Worm (Caenorhabditis elegans) whole organism, L4 larva: Measurements from ENCODE around the gene cnc-8.

ENCODE experiments used
- F10B5.3 ChIP-seq: sonication (generic microtip); optimal IDR thresholded peaks from 2 replicates; lab custom pipeline; 2016; ENCODE audit warnings: mild to moderate bottlenecking, missing genetic modification characterization, missing compliant biosample characterization
- F26F4.8 ChIP-seq: fragments of 200-800 bp; sonication (Bioruptor generic); conservative IDR thresholded peaks from 2 replicates; pipeline ENCODE4 v1.3.6; 2022; ENCODE audit warnings: missing genetic modification characterization, missing compliant biosample characterization
- F44E2.7 ChIP-seq: fragments of 200-800 bp; sonication (Bioruptor generic); IDR thresholded peaks from 2 replicates; pipeline ENCODE4 v2.1.2; 2022; ENCODE audit warnings: missing genetic modification characterization, missing compliant biosample characterization
- T20F7.1 ChIP-seq: fragments of 200-800 bp; sonication (Bioruptor generic); optimal IDR thresholded peaks from 2 replicates; lab custom pipeline; 2018; ENCODE audit warnings: mild to moderate bottlenecking, missing genetic modification characterization, missing compliant biosample characterization
- T26A8.4 ChIP-seq: fragments of 200-800 bp; sonication (Bioruptor generic); IDR thresholded peaks from 2 replicates; pipeline ENCODE4 v1.3.6; 2022; ENCODE audit warnings: missing genetic modification characterization, missing compliant biosample characterization
- Y48G9A.11 ChIP-seq: fragments of 200-800 bp; sonication (Bioruptor generic); IDR thresholded peaks from 2 replicates; pipeline ENCODE4 v1.3.6; 2022; ENCODE audit warnings: missing genetic modification reagents, missing genetic modification characterization, missing compliant biosample characterization
- Y5F2A.4 ChIP-seq: fragments of 200-800 bp; sonication (Bioruptor generic); optimal IDR thresholded peaks from 2 replicates; lab custom pipeline; 2018; ENCODE audit warnings: mild to moderate bottlenecking, missing genetic modification characterization, missing compliant biosample characterization
- Y75B8A.6 ChIP-seq: fragments of 200-800 bp; sonication (Bioruptor generic); IDR thresholded peaks from 2 replicates; pipeline ENCODE4 v1.3.6; 2022; ENCODE audit warnings: missing genetic modification reagents, missing genetic modification characterization, missing compliant biosample characterization
- aha-1 ChIP-seq: fragments of 150-350 bp; peaks from one replicate; lab custom pipeline; 2014; ENCODE audit warnings: missing biosample characterization, missing genetic modification characterization
- attf-4 ChIP-seq: sonication (generic microtip); optimal IDR thresholded peaks from 3 replicates; lab custom pipeline; 2017; ENCODE audit warnings: missing biosample characterization, missing genetic modification characterization
- ceh-28 ChIP-seq: fragments of 150-350 bp; optimal IDR thresholded peaks from 2 replicates; lab custom pipeline; 2014; ENCODE audit warnings: missing biosample characterization, missing genetic modification reagents, missing genetic modification characterization
- ceh-82 ChIP-seq: sonication (generic microtip); optimal IDR thresholded peaks from 2 replicates; lab custom pipeline; 2017; ENCODE audit warnings: missing biosample characterization, missing genetic modification characterization
- ctbp-1 ChIP-seq: fragments of 200-800 bp; sonication (Bioruptor generic); IDR thresholded peaks from 2 replicates; pipeline ENCODE4 v1.3.6; 2022; ENCODE audit warnings: missing genetic modification reagents, missing genetic modification characterization, missing compliant biosample characterization
- daf-12 ChIP-seq: fragments of 150-350 bp; optimal IDR thresholded peaks from 2 replicates; lab custom pipeline; 2014; ENCODE audit warnings: missing biosample characterization, missing genetic modification reagents, missing genetic modification characterization
- daf-16 ChIP-seq, 3 experiments: sonication (generic microtip); optimal IDR thresholded peaks; 2 replicates each; lab custom pipeline; 2016 to 2017; ENCODE audit warnings: missing genetic modification characterization in 3 of 3, missing genetic modification reagents in 3 of 3, mild to moderate bottlenecking in 2 of 3, missing compliant biosample characterization in 2 of 3, missing biosample characterization in 1 of 3, moderate library complexity in 1 of 3
- daf-8 ChIP-seq: fragments of 200-800 bp; sonication (Bioruptor generic); IDR thresholded peaks from 2 replicates; pipeline ENCODE4 v1.3.6; 2022; ENCODE audit warnings: missing genetic modification characterization, missing compliant biosample characterization
- dmd-6 ChIP-seq: fragments of 200-800 bp; sonication (Bioruptor generic); IDR thresholded peaks from 2 replicates; pipeline ENCODE4 v1.3.6; 2022; ENCODE audit warnings: missing genetic modification reagents, missing genetic modification characterization, missing compliant biosample characterization
- duxl-1 ChIP-seq: sonication (generic microtip); optimal IDR thresholded peaks from 2 replicates; lab custom pipeline; 2016; ENCODE audit warnings: mild to moderate bottlenecking, missing genetic modification characterization, moderate library complexity, missing compliant biosample characterization; ENCODE audit not compliant: poor library complexity
- dve-1 ChIP-seq: sonication (generic microtip); optimal IDR thresholded peaks from 2 replicates; lab custom pipeline; 2017; ENCODE audit warnings: antibody characterized with exemption, mild to moderate bottlenecking, missing genetic modification characterization, missing compliant biosample characterization; ENCODE audit not compliant: insufficient read depth
- fkh-10 ChIP-seq: fragments of 150-350 bp; optimal IDR thresholded peaks from 2 replicates; lab custom pipeline; 2014; ENCODE audit warnings: missing biosample characterization, missing genetic modification reagents, missing genetic modification characterization
- fos-1 ChIP-seq: fragments of 150-350 bp; optimal IDR thresholded peaks from 2 replicates; lab custom pipeline; 2014; ENCODE audit warnings: missing biosample characterization, missing genetic modification characterization
- gei-8 ChIP-seq: fragments of 200-800 bp; sonication (Bioruptor generic); optimal IDR thresholded peaks from 2 replicates; lab custom pipeline; 2018; ENCODE audit warnings: mild to moderate bottlenecking, missing genetic modification characterization, missing compliant biosample characterization
- hlh-11 ChIP-seq: fragments of 200-800 bp; sonication (Bioruptor generic); optimal IDR thresholded peaks from 2 replicates; lab custom pipeline; 2018; ENCODE audit warnings: mild to moderate bottlenecking, missing genetic modification characterization, missing compliant biosample characterization
- lin-13 ChIP-seq: fragments of 150-350 bp; optimal IDR thresholded peaks from 2 replicates; lab custom pipeline; 2014; ENCODE audit warnings: missing biosample characterization, missing genetic modification reagents, missing genetic modification characterization
- lin-38 ChIP-seq: fragments of 200-800 bp; sonication (Bioruptor generic); IDR thresholded peaks from 2 replicates; pipeline ENCODE4 v1.3.6; 2022; ENCODE audit warnings: missing genetic modification reagents, missing genetic modification characterization, missing compliant biosample characterization
- madf-9 ChIP-seq: fragments of 200-800 bp; sonication (Bioruptor generic); conservative IDR thresholded peaks from 2 replicates; pipeline ENCODE4 v1.3.6; 2022; ENCODE audit warnings: missing genetic modification reagents, missing genetic modification characterization, missing compliant biosample characterization
- mep-1 ChIP-seq: fragments of 150-350 bp; sonication (generic microtip); optimal IDR thresholded peaks from 3 replicates; lab custom pipeline; 2014; ENCODE audit warnings: missing biosample characterization, missing genetic modification characterization
- mxl-3 ChIP-seq: fragments of 200-800 bp; sonication (Bioruptor generic); optimal IDR thresholded peaks from 2 replicates; lab custom pipeline; 2018; ENCODE audit warnings: mild to moderate bottlenecking, missing genetic modification characterization, missing compliant biosample characterization
- nhr-10 ChIP-seq: fragments of 150-350 bp; optimal IDR thresholded peaks from 2 replicates; lab custom pipeline; 2014; ENCODE audit warnings: missing biosample characterization, missing genetic modification characterization
- nhr-111 ChIP-seq: fragments of 200-800 bp; sonication (Bioruptor generic); optimal IDR thresholded peaks from 2 replicates; lab custom pipeline; 2018; ENCODE audit warnings: mild to moderate bottlenecking, missing genetic modification characterization, missing compliant biosample characterization
- nhr-41 ChIP-seq: fragments of 200-800 bp; sonication (Bioruptor generic); IDR thresholded peaks from 2 replicates; pipeline ENCODE4 v1.3.6; 2022; ENCODE audit warnings: missing genetic modification reagents, missing genetic modification characterization, missing compliant biosample characterization
- nhr-42 ChIP-seq: fragments of 200-800 bp; sonication (Bioruptor generic); IDR thresholded peaks from 2 replicates; pipeline ENCODE4 v1.3.6; 2022; ENCODE audit warnings: missing genetic modification characterization, missing compliant biosample characterization
- nhr-6 ChIP-seq: fragments of 150-350 bp; optimal IDR thresholded peaks from 2 replicates; lab custom pipeline; 2014; ENCODE audit warnings: missing biosample characterization, missing genetic modification characterization
- nhr-76 ChIP-seq: fragments of 150-350 bp; optimal IDR thresholded peaks from 2 replicates; lab custom pipeline; 2014; ENCODE audit warnings: missing biosample characterization, missing genetic modification characterization
- pha-4 ChIP-seq, 2 experiments: fragments of 150-350 bp in 1 of 2; fragments of 200-800 bp in 1 of 2; sonication (Bioruptor generic) in 1 of 2; IDR thresholded peaks in 1 of 2; optimal IDR thresholded peaks in 1 of 2; 2 replicates each; pipeline versions ENCODE4 v1.3.6 to Lab custom; 2014 to 2022; ENCODE audit warnings: missing genetic modification characterization in 2 of 2, missing genetic modification reagents in 2 of 2, missing biosample characterization in 1 of 2, missing compliant biosample characterization in 1 of 2
- php-3 ChIP-seq: fragments of 200-800 bp; sonication (Bioruptor generic); IDR thresholded peaks from 2 replicates; pipeline ENCODE4 v1.3.6; 2022; ENCODE audit warnings: missing genetic modification reagents, missing genetic modification characterization, missing compliant biosample characterization
- pqm-1 ChIP-seq: sonication (generic microtip); optimal IDR thresholded peaks from 2 replicates; lab custom pipeline; 2017; ENCODE audit warnings: missing biosample characterization, missing genetic modification characterization
- set-16 ChIP-seq: fragments of 200-800 bp; sonication (Bioruptor generic); IDR thresholded peaks from 2 replicates; pipeline ENCODE4 v1.3.6; 2022; ENCODE audit warnings: missing genetic modification reagents, missing genetic modification characterization, missing compliant biosample characterization
- snpc-4 ChIP-seq: fragments of 150-350 bp; optimal IDR thresholded peaks from 2 replicates; lab custom pipeline; 2014; ENCODE audit warnings: missing biosample characterization, missing genetic modification characterization
- tra-1 ChIP-seq: fragments of 200-800 bp; sonication (Bioruptor generic); IDR thresholded peaks from 2 replicates; pipeline ENCODE4 v1.3.6; 2022; ENCODE audit warnings: missing genetic modification reagents, missing genetic modification characterization, missing compliant biosample characterization
- unc-39 ChIP-seq: sonication (generic microtip); optimal IDR thresholded peaks from 2 replicates; lab custom pipeline; 2017; ENCODE audit warnings: missing biosample characterization, missing genetic modification characterization
- unc-62 ChIP-seq, 3 experiments: fragments of 150-350 bp in 1 of 3; sonication (generic microtip); optimal IDR thresholded peaks in 2 of 3; peaks in 1 of 3; 1 replicate in 1 of 3; 2 replicates in 2 of 3; lab custom pipeline; 2014 to 2017; ENCODE audit warnings: missing biosample characterization in 3 of 3, missing genetic modification characterization in 3 of 3, missing genetic modification reagents in 3 of 3, missing genotype in 1 of 3
- zfp-3 ChIP-seq: fragments of 200-800 bp; sonication (Bioruptor generic); conservative IDR thresholded peaks from 2 replicates; pipeline ENCODE4 v1.3.6; 2022; ENCODE audit warnings: missing genetic modification reagents, missing genetic modification characterization, missing compliant biosample characterization
- ztf-7 ChIP-seq: fragments of 150-350 bp; optimal IDR thresholded peaks from 2 replicates; lab custom pipeline; 2014; ENCODE audit warnings: missing biosample characterization, missing genetic modification characterization

Gene cnc-8

ce11 chrX:10338761-10339160 is 32.4 kb downstream of the cnc-8 start:
- TF ChIP-seq nhr-10 (tag; lab: Kevin White, UChicago): no peak
- peak; percentile 49; the same call in 1 of the 2 replicates for TF ChIP-seq tra-1 (GFP tag; lab: Robert Waterston, UW)
- TF ChIP-seq attf-4 (tag; lab: Kevin White, UChicago): no peak
- TF ChIP-seq hlh-11 (tag; lab: Kevin White, UChicago): peak; percentile 20
- no peak for TF ChIP-seq nhr-42
- peak; percentile 63 for TF ChIP-seq mep-1 (tag; lab: Kevin White, UChicago)
- TF ChIP-seq mxl-3 (GFP tag; lab: Kevin White, UChicago): no peak
- peak; percentile 55 for TF ChIP-seq T20F7.1 (GFP tag; lab: Kevin White, UChicago)
- TF ChIP-seq lin-13 (GFP tag; lab: Kevin White, UChicago): no peak
- peak; percentile 40; the same call in 1 of the 2 replicates for TF ChIP-seq lin-38 (GFP tag; lab: Robert Waterston, UW)
- peak; percentile 56 for TF ChIP-seq dve-1 (tag; lab: Kevin White, UChicago)
- TF ChIP-seq F26F4.8: no peak
- peak; percentile 79 for TF ChIP-seq aha-1
- peak; percentile 31; the same call in 1 of the 2 replicates for TF ChIP-seq pha-4 (GFP tag; IDR thresholded peaks at IDR 0.05; lab: Robert Waterston, UW)
- no peak for TF ChIP-seq pha-4 (tag; optimal IDR thresholded peaks at IDR 0.05; lab: Kevin White, UChicago)
- 0 out of 2 replicates have a peak, but pooled peaks have one; percentile 29 for TF ChIP-seq T26A8.4
- peak; percentile 79; the same call in 1 of the 2 replicates for TF ChIP-seq zfp-3 (GFP tag; lab: Robert Waterston, UW)
- peak; percentile 24; the same call in 1 of the 2 replicates for TF ChIP-seq dmd-6 (GFP tag; lab: Robert Waterston, UW)
- TF ChIP-seq Y75B8A.6 (GFP tag; lab: Robert Waterston, UW): no peak
- TF ChIP-seq daf-12 (tag; lab: Kevin White, UChicago): no peak
- TF ChIP-seq daf-16 (GFP tag; optimal IDR thresholded peaks at IDR 0.05; lab: Kevin White, UChicago): no peak
- TF ChIP-seq daf-16 (tag; optimal IDR thresholded peaks at IDR 0.05; lab: Kevin White, UChicago): peak; percentile 19
- TF ChIP-seq php-3 (GFP tag; lab: Robert Waterston, UW): peak; percentile 59; the same call in 1 of the 2 replicates

ce11 chrX:10340044-10340443 is 33.6 kb downstream of the cnc-8 start:
- TF ChIP-seq ztf-7 (tag; lab: Kevin White, UChicago) (no peak), ceh-28 (tag; lab: Kevin White, UChicago) (no peak), unc-62 (GFP tag; optimal IDR thresholded peaks at IDR 0.05 in 1 of 2; lab: Kevin White, UChicago) (peak in 1 of 2 experiments; percentile 26), unc-62 (tag; optimal IDR thresholded peaks at IDR 0.05; lab: Kevin White, UChicago) (no peak), gei-8 (GFP tag; lab: Kevin White, UChicago) (no peak), hlh-11 (tag; lab: Kevin White, UChicago) (peak; percentile 46), attf-4 (tag; lab: Kevin White, UChicago) (no peak), duxl-1 (tag; lab: Kevin White, UChicago) (no peak), nhr-10 (tag; lab: Kevin White, UChicago) (peak; percentile 17), unc-39 (no peak), F10B5.3 (tag; lab: Kevin White, UChicago) (no peak), dmd-6 (GFP tag; lab: Robert Waterston, UW) (peak; percentile 41; the same call in 1 of the 2 replicates), pqm-1 (peak; percentile 72), aha-1 (no peak), ceh-82 (tag; lab: Kevin White, UChicago) (no peak), pha-4 (GFP tag; IDR thresholded peaks at IDR 0.05; lab: Robert Waterston, UW) (no peak), pha-4 (tag; optimal IDR thresholded peaks at IDR 0.05; lab: Kevin White, UChicago) (no peak), Y5F2A.4 (GFP tag; lab: Kevin White, UChicago) (no peak), mxl-3 (GFP tag; lab: Kevin White, UChicago) (peak; percentile 20), daf-16 (GFP tag; optimal IDR thresholded peaks at IDR 0.05; lab: Kevin White, UChicago) (no peak), daf-16 (tag; optimal IDR thresholded peaks at IDR 0.05; lab: Kevin White, UChicago) (peak; percentile 34)
- TF ChIP-seq, all 104 proteins: peak for 7

ce11 chrX:10340986-10341385 is 34.6 kb downstream of the cnc-8 start, which contains the start of gene R07E3.1:
Gene R07E3.1, minus strand, starts transcription at chrX:10341161.
- TF ChIP-seq Y48G9A.11 (GFP tag; lab: Robert Waterston, UW) (no peak), snpc-4 (tag; lab: Kevin White, UChicago) (no peak), Y5F2A.4 (GFP tag; lab: Kevin White, UChicago) (no peak), daf-8 (GFP tag; lab: Robert Waterston, UW) (no peak), nhr-10 (tag; lab: Kevin White, UChicago) (no peak), nhr-41 (GFP tag; lab: Robert Waterston, UW) (no peak), nhr-111 (GFP tag; lab: Kevin White, UChicago) (no peak), set-16 (GFP tag; lab: Robert Waterston, UW) (no peak), dmd-6 (GFP tag; lab: Robert Waterston, UW) (peak; percentile 57), F10B5.3 (tag; lab: Kevin White, UChicago) (no peak), F44E2.7 (GFP tag; lab: Robert Waterston, UW) (no peak), nhr-6 (tag; lab: Kevin White, UChicago) (no peak), nhr-76 (tag; lab: Kevin White, UChicago) (no peak), madf-9 (GFP tag; lab: Robert Waterston, UW) (no peak), fkh-10 (GFP tag; lab: Kevin White, UChicago) (no peak), daf-16 (GFP tag; optimal IDR thresholded peaks at IDR 0.05; lab: Kevin White, UChicago) (no peak), daf-16 (tag; optimal IDR thresholded peaks at IDR 0.05; lab: Kevin White, UChicago) (peak; percentile 88), fos-1 (tag; lab: Kevin White, UChicago) (no peak), pqm-1 (peak; percentile 49), ctbp-1 (GFP tag; lab: Robert Waterston, UW) (no peak)
